Fruit fly (Drosophila melanogaster): Measurements from ENCODE around the gene Vps16A.

The Vps16A gene

DNA sequence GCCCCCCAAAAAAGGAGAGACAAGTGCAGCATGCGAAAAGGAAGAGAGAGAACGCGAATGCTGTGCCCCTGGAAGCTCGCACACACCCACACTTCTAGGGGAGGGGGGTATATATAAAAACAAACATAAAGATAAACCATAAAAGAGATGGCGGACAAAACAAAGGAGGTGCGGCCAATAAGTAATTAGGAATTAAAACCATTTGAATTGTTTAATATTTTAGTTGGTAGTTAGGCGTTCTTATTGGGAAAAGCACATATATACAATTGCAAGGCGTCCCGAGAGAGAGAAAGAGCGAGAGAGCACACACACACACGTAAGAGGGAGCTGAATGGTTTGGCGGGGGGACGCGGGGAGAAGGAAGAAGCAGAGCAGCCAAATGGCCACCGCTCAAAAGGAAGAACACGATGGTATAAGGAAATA, 30.7 kb upstream of the Vps16A start (continued):
- TF ChIP-seq dl (GFP tag; optimal IDR thresholded peaks at IDR 0.05; ENCODE audit: insufficient read depth in 1 of 2, partially characterized antibody in 2 of 2) = peak in 1 of 2 experiments; percentile 25

DNA sequence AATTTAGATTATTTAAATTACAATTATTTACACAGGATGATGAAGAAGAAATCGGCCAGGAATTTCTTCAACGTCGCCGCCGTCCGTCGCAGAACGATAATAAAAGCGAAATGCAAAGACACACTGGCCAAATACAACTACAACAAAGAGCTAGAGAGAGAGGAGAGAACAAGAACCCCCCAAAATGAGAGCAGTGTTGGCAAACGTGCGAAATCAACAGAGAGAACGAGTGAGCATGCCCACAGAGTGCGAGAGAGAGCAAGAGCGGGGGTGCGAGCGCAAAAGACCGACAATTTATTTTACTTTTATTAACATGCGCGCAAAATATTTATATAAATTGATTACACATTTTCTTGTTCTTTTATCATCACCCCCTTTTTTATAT, 29.9 kb upstream of the Vps16A start:
- TF ChIP-seq sv (GFP tag; optimal IDR thresholded peaks at IDR 0.05) = peak; percentile 30
- TF ChIP-seq rgr (GFP tag; optimal IDR thresholded peaks at IDR 0.05) = peak; percentile 51
- no peak for TF ChIP-seq lola (GFP tag; optimal IDR thresholded peaks at IDR 0.05)
- peak; percentile 28 for TF ChIP-seq Jra (GFP tag; optimal IDR thresholded peaks at IDR 0.05)
- TF ChIP-seq dsf (GFP tag; optimal IDR thresholded peaks at IDR 0.05; ENCODE audit: borderline replicate concordance) = no peak
- TF ChIP-seq Rel (GFP tag; optimal IDR thresholded peaks at IDR 0.05) = peak; percentile 80
- TF ChIP-seq Rel (tag; optimal IDR thresholded peaks at IDR 0.05) = peak; percentile 90
- TF ChIP-seq Myc (optimal IDR thresholded peaks at IDR 0.05) = no peak
- peak; percentile 77 for TF ChIP-seq Vsx2 (GFP tag; optimal IDR thresholded peaks at IDR 0.05; ENCODE audit: partially characterized antibody)
- peak; percentile 41 for TF ChIP-seq tai (GFP tag; optimal IDR thresholded peaks at IDR 0.05)
- TF ChIP-seq N (GFP tag; optimal IDR thresholded peaks at IDR 0.05) = no peak
- TF ChIP-seq br (GFP tag; optimal IDR thresholded peaks at IDR 0.05) = peak; percentile 58
- TF ChIP-seq pan (optimal IDR thresholded peaks at IDR 0.05) = no peak
- TF ChIP-seq Abd-B (GFP tag; optimal IDR thresholded peaks at IDR 0.05) = no peak
- no peak for TF ChIP-seq usp (GFP tag; optimal IDR thresholded peaks at IDR 0.05)
- TF ChIP-seq Mio (GFP tag; optimal IDR thresholded peaks at IDR 0.05) = no peak
- TF ChIP-seq sage (GFP tag; optimal IDR thresholded peaks at IDR 0.05) = peak; percentile 50
- TF ChIP-seq brk (GFP tag; optimal IDR thresholded peaks at IDR 0.05) = peak; percentile 42
- peak; percentile 79 for TF ChIP-seq Hr83 (GFP tag; optimal IDR thresholded peaks at IDR 0.05; ENCODE audit: poor library complexity, severe bottlenecking)
- TF ChIP-seq psq (GFP tag; optimal IDR thresholded peaks at IDR 0.05) = peak; percentile 58
- no peak for TF ChIP-seq GATAd (GFP tag; optimal IDR thresholded peaks at IDR 0.05)
- TF ChIP-seq CG9705 (GFP tag; optimal IDR thresholded peaks at IDR 0.05) = no peak
- TF ChIP-seq Dif (GFP tag; optimal IDR thresholded peaks at IDR 0.05; ENCODE audit: partially characterized antibody) = peak; percentile 97
- TF ChIP-seq fru (GFP tag; optimal IDR thresholded peaks at IDR 0.05) = peak; percentile 16
- peak; percentile 88 to 94 for TF ChIP-seq dl (GFP tag; optimal IDR thresholded peaks at IDR 0.05; ENCODE audit: insufficient read depth in 1 of 2, partially characterized antibody in 2 of 2)
- TF ChIP-seq Hr78 (GFP tag; optimal IDR thresholded peaks at IDR 0.05) = no peak
- no peak for TF ChIP-seq ey (GFP tag; optimal IDR thresholded peaks at IDR 0.05)
- peak; percentile 63 for TF ChIP-seq h (GFP tag; optimal IDR thresholded peaks at IDR 0.05)
- TF ChIP-seq HLH106 (tag; optimal IDR thresholded peaks at IDR 0.05) = no peak
- TF ChIP-seq jim (GFP tag; optimal IDR thresholded peaks at IDR 0.05) = no peak
- peak; percentile 26 for TF ChIP-seq Hnf4 (GFP tag; optimal IDR thresholded peaks at IDR 0.05)
- TF ChIP-seq foxo (GFP tag; optimal IDR thresholded peaks at IDR 0.05) = peak; percentile 31 to 60
- TF ChIP-seq OdsH (GFP tag; optimal IDR thresholded peaks at IDR 0.05) = peak; percentile 22
- TF ChIP-seq CG32264 (GFP tag; optimal IDR thresholded peaks at IDR 0.05) = peak; percentile 55
- peak; percentile 40 for TF ChIP-seq Sp1 (GFP tag; optimal IDR thresholded peaks at IDR 0.05)

DNA sequence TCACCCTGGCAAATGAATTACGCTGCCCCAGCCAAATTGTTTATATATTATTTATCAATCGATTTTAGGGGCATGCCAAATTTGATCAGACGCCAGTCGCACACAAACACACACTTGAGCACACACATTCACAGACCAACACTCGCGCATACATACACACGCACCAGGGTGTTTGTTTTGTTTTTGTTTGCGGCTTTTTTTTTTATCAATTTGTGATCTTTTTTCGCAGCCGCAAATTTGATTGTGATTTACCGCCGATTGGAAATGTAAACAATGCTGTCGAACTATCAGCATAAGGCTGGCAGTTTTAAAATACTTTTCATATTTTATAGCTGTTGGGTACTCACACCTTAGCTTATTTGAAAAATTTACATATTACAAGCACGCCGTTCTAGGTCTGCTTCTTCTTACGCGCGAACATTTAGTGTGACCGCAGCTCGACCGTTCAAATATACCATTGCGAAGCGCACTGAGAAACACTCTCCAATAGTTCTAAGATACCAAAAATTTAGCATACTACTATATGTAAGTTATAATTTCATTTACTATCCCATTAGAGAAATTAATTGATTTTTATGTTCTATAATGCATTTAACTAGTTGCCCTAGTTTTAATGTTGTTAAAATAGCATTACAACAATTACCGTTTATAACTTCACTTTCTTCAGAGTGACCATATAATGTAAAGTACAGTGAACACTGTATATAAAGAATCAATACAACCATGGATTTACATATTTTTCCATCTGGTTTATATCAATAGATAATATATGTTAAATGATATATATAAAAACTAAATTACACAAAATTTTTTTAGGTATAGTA, 29.3 kb upstream of the Vps16A start, which contains the start of gene pum:
Gene pum, minus strand, starts transcription at position 415 of the 824 bp plus-strand sequence.
- no peak for TF ChIP-seq foxo (GFP tag; optimal IDR thresholded peaks at IDR 0.05)
- no peak for TF ChIP-seq Dif (GFP tag; optimal IDR thresholded peaks at IDR 0.05; ENCODE audit: partially characterized antibody)
- no peak for TF ChIP-seq lola (GFP tag; optimal IDR thresholded peaks at IDR 0.05)
- no peak for TF ChIP-seq sage (GFP tag; optimal IDR thresholded peaks at IDR 0.05)
- peak; percentile 9 for TF ChIP-seq Sp1 (GFP tag; optimal IDR thresholded peaks at IDR 0.05)
- TF ChIP-seq HLH106 (tag; optimal IDR thresholded peaks at IDR 0.05) = peak; percentile 49
- no peak for TF ChIP-seq dmrt93B (GFP tag; optimal IDR thresholded peaks at IDR 0.05)
- no peak for TF ChIP-seq Myc (optimal IDR thresholded peaks at IDR 0.05)
- peak; percentile 77 for TF ChIP-seq Rel (GFP tag; optimal IDR thresholded peaks at IDR 0.05)
- peak; percentile 61 for TF ChIP-seq Rel (tag; optimal IDR thresholded peaks at IDR 0.05)
- peak; percentile 68 for TF ChIP-seq woc (GFP tag; optimal IDR thresholded peaks at IDR 0.05)
- no peak for TF ChIP-seq usp (GFP tag; optimal IDR thresholded peaks at IDR 0.05)
- no peak for TF ChIP-seq GATAd (GFP tag; optimal IDR thresholded peaks at IDR 0.05)

Measured in whole organism, wandering third instar larva.